Worm (Caenorhabditis elegans) whole organism, young adult: ENCODE data around the gene clec-250.
A peak's percentile ranks its signal among the peaks of the same experiment; 100 is the strongest.

Experiments used
- B0261.1 ChIP-seq: sonication (generic microtip); optimal IDR thresholded peaks from 2 replicates; lab custom pipeline; 2016; ENCODE audit warnings: mild to moderate bottlenecking, missing genetic modification characterization, moderate library complexity, missing compliant biosample characterization
- F37B4.10 ChIP-seq: fragments of 200-800 bp; sonication (Bioruptor generic); IDR thresholded peaks from 2 replicates; pipeline ENCODE4 v1.3.6; 2022; ENCODE audit warnings: missing genetic modification characterization, missing compliant biosample characterization
- F39B2.1 ChIP-seq: fragments of 200-800 bp; sonication (Bioruptor generic); IDR thresholded peaks from 2 replicates; pipeline ENCODE4 v1.3.6; 2022; ENCODE audit warnings: missing genetic modification reagents, missing genetic modification characterization, missing compliant biosample characterization
- F55B11.4 ChIP-seq: sonication (generic microtip); optimal IDR thresholded peaks from 2 replicates; lab custom pipeline; 2016; ENCODE audit warnings: missing compliant biosample characterization, missing genetic modification characterization, borderline replicate concordance; ENCODE audit not compliant: insufficient read depth
- K11D2.4 ChIP-seq: fragments of 200-800 bp; sonication (Bioruptor generic); IDR thresholded peaks from 2 replicates; pipeline ENCODE4 v1.3.6; 2022; ENCODE audit warnings: missing genetic modification reagents, missing genetic modification characterization, missing compliant biosample characterization
- K12H6.12 ChIP-seq: fragments of 200-800 bp; sonication (Bioruptor generic); optimal IDR thresholded peaks from 2 replicates; lab custom pipeline; 2018; ENCODE audit warnings: mild to moderate bottlenecking, missing genetic modification characterization, missing compliant biosample characterization
- T26A5.8 ChIP-seq: sonication (generic microtip); optimal IDR thresholded peaks from 2 replicates; lab custom pipeline; 2016; ENCODE audit warnings: missing genetic modification characterization, missing compliant biosample characterization
- ama-1 ChIP-seq, 3 experiments: fragments of 150-350 bp in 1 of 3; sonication (generic microtip) in 2 of 3; optimal IDR thresholded peaks; 2 replicates each; lab custom pipeline; 2014 to 2018; ENCODE audit warnings: missing biosample characterization in 2 of 3, missing genetic modification characterization in 2 of 3, missing genetic modification reagents in 2 of 3
- aptf-3 ChIP-seq: fragments of 200-800 bp; sonication (Bioruptor generic); IDR thresholded peaks from 2 replicates; pipeline ENCODE4 v1.3.6; 2022; ENCODE audit warnings: missing genetic modification characterization, missing compliant biosample characterization
- atf-7 ChIP-seq: sonication (generic microtip); optimal IDR thresholded peaks from 2 replicates; lab custom pipeline; 2017; ENCODE audit warnings: mild to moderate bottlenecking, missing genetic modification characterization, missing compliant biosample characterization
- attf-3 ChIP-seq: fragments of 200-800 bp; sonication (Bioruptor generic); conservative IDR thresholded peaks from 2 replicates; pipeline ENCODE4 v1.3.6; 2022; ENCODE audit warnings: missing genetic modification reagents, missing genetic modification characterization, missing compliant biosample characterization
- bed-1 ChIP-seq: fragments of 200-800 bp; sonication (Bioruptor generic); IDR thresholded peaks from 2 replicates; pipeline ENCODE4 v1.3.6; 2022; ENCODE audit warnings: missing genetic modification reagents, missing genetic modification characterization, missing compliant biosample characterization
- cebp-1 ChIP-seq, 2 experiments: fragments of 200-800 bp in 1 of 2; sonication (Bioruptor generic) in 1 of 2; sonication (generic microtip) in 1 of 2; IDR thresholded peaks in 1 of 2; optimal IDR thresholded peaks in 1 of 2; 2 replicates each; pipeline versions ENCODE4 v1.3.6 to Lab custom; 2017 to 2022; ENCODE audit warnings: missing compliant biosample characterization in 2 of 2, missing genetic modification characterization in 2 of 2, mild to moderate bottlenecking in 1 of 2, missing genetic modification reagents in 1 of 2, moderate library complexity in 1 of 2
- ceh-27 ChIP-seq: fragments of 200-800 bp; sonication (Bioruptor generic); optimal IDR thresholded peaks from 2 replicates; lab custom pipeline; 2018; ENCODE audit warnings: mild to moderate bottlenecking, missing genetic modification characterization, moderate library complexity, missing compliant biosample characterization
- ceh-58 ChIP-seq: fragments of 200-800 bp; sonication (Bioruptor generic); IDR thresholded peaks from 2 replicates; pipeline ENCODE4 v1.3.6; 2022; ENCODE audit warnings: missing genetic modification characterization, missing compliant biosample characterization
- chd-7 ChIP-seq: sonication (generic microtip); optimal IDR thresholded peaks from 2 replicates; lab custom pipeline; 2016; ENCODE audit warnings: mild to moderate bottlenecking, missing genetic modification characterization, moderate library complexity, missing compliant biosample characterization
- dpff-1 ChIP-seq: sonication (generic microtip); optimal IDR thresholded peaks from 2 replicates; lab custom pipeline; 2017; ENCODE audit warnings: mild to moderate bottlenecking, missing genetic modification characterization, missing compliant biosample characterization
- fkh-3 ChIP-seq: sonication (generic microtip); optimal IDR thresholded peaks from 2 replicates; lab custom pipeline; 2016; ENCODE audit warnings: mild to moderate bottlenecking, missing genetic modification characterization, missing compliant biosample characterization
- him-1 ChIP-seq: sonication (generic microtip); optimal IDR thresholded peaks from 2 replicates; lab custom pipeline; 2016; ENCODE audit warnings: missing genotype, missing genetic modification reagents, missing genetic modification characterization, missing compliant biosample characterization
- hlh-12 ChIP-seq: sonication (generic microtip); optimal IDR thresholded peaks from 2 replicates; lab custom pipeline; 2016; ENCODE audit warnings: missing genetic modification characterization, missing compliant biosample characterization
- let-526 ChIP-seq: fragments of 200-800 bp; sonication (Bioruptor generic); IDR thresholded peaks from 2 replicates; pipeline ENCODE4 v1.3.6; 2022; ENCODE audit warnings: missing genetic modification reagents, missing genetic modification characterization, missing compliant biosample characterization
- lir-1 ChIP-seq: fragments of 200-800 bp; sonication (Bioruptor generic); conservative IDR thresholded peaks from 2 replicates; pipeline ENCODE4 v1.3.6; 2022; ENCODE audit warnings: missing genetic modification reagents, missing genetic modification characterization, missing compliant biosample characterization
- lsl-1 ChIP-seq: fragments of 200-800 bp; sonication (Bioruptor generic); optimal IDR thresholded peaks from 2 replicates; lab custom pipeline; 2018; ENCODE audit warnings: mild to moderate bottlenecking, missing genetic modification characterization, moderate library complexity, missing compliant biosample characterization
- lsy-27 ChIP-seq: sonication (generic microtip); optimal IDR thresholded peaks from 2 replicates; lab custom pipeline; 2017; ENCODE audit warnings: missing genetic modification characterization, mild to moderate bottlenecking, missing compliant biosample characterization, antibody characterized with exemption, missing genotype, borderline replicate concordance; ENCODE audit not compliant: insufficient read depth
- madf-3 ChIP-seq: fragments of 200-800 bp; sonication (Bioruptor generic); IDR thresholded peaks from 2 replicates; pipeline ENCODE4 v1.3.6; 2022; ENCODE audit warnings: missing genetic modification reagents, missing genetic modification characterization, missing compliant biosample characterization
- madf-6 ChIP-seq: fragments of 200-800 bp; sonication (Bioruptor generic); IDR thresholded peaks from 2 replicates; pipeline ENCODE4 v1.3.6; 2022; ENCODE audit warnings: missing genetic modification reagents, missing genetic modification characterization, missing compliant biosample characterization
- madf-8 ChIP-seq: fragments of 200-800 bp; sonication (Bioruptor generic); conservative IDR thresholded peaks from 2 replicates; pipeline ENCODE4 v1.3.6; 2022; ENCODE audit warnings: missing genetic modification reagents, missing genetic modification characterization, missing compliant biosample characterization
- mcd-1 ChIP-seq: fragments of 200-800 bp; sonication (Bioruptor generic); IDR thresholded peaks from 2 replicates; pipeline ENCODE4 v1.3.6; 2022; ENCODE audit warnings: missing genetic modification reagents, missing genetic modification characterization, missing compliant biosample characterization
- nfya-1 ChIP-seq: sonication (generic microtip); optimal IDR thresholded peaks from 2 replicates; lab custom pipeline; 2017; ENCODE audit warnings: antibody characterized with exemption, missing compliant biosample characterization, missing genetic modification characterization, borderline replicate concordance; ENCODE audit not compliant: insufficient read depth
- nhr-120 ChIP-seq: fragments of 200-800 bp; sonication (Bioruptor generic); IDR thresholded peaks from 2 replicates; pipeline ENCODE4 v1.3.6; 2022; ENCODE audit warnings: missing genetic modification characterization, missing compliant biosample characterization
- nhr-179 ChIP-seq: sonication (generic microtip); optimal IDR thresholded peaks from 2 replicates; lab custom pipeline; 2016; ENCODE audit warnings: mild to moderate bottlenecking, missing genetic modification characterization, missing compliant biosample characterization
- repo-1 ChIP-seq: sonication (generic microtip); optimal IDR thresholded peaks from 2 replicates; lab custom pipeline; 2017; ENCODE audit warnings: mild to moderate bottlenecking, missing genetic modification characterization, missing compliant biosample characterization
- rpc-1 ChIP-seq, 2 experiments: fragments of 150-350 bp in 1 of 2; sonication (generic microtip) in 1 of 2; optimal IDR thresholded peaks; 2 replicates each; lab custom pipeline; 2014 to 2018; ENCODE audit warnings: missing biosample characterization in 1 of 2, missing genetic modification characterization in 1 of 2, missing genetic modification reagents in 1 of 2, missing genotype in 1 of 2
- snpc-1.1 ChIP-seq: sonication (generic microtip); optimal IDR thresholded peaks from 2 replicates; lab custom pipeline; 2017; ENCODE audit warnings: missing genetic modification characterization, mild to moderate bottlenecking, missing compliant biosample characterization, antibody characterized with exemption, moderate library complexity, missing genotype, missing genetic modification reagents; ENCODE audit not compliant: insufficient read depth
- snpc-4 ChIP-seq, 5 experiments: fragments of 150-350 bp in 1 of 5; sonication (generic microtip) in 4 of 5; optimal IDR thresholded peaks; 2 replicates each; lab custom pipeline; 2014 to 2018; ENCODE audit warnings: missing genetic modification characterization in 5 of 5, missing biosample characterization in 3 of 5, antibody characterized with exemption in 2 of 5, mild to moderate bottlenecking in 2 of 5, missing compliant biosample characterization in 2 of 5, missing genotype in 2 of 5, moderate library complexity in 2 of 5, missing genetic modification reagents in 1 of 5
- somi-1 ChIP-seq: fragments of 200-800 bp; sonication (Bioruptor generic); optimal IDR thresholded peaks from 2 replicates; lab custom pipeline; 2018; ENCODE audit warnings: mild to moderate bottlenecking, missing genetic modification characterization, missing compliant biosample characterization
- tbp1 ChIP-seq: fragments of 200-800 bp; sonication (Bioruptor generic); optimal IDR thresholded peaks from 2 replicates; lab custom pipeline; 2018; ENCODE audit warnings: mild to moderate bottlenecking, missing genetic modification characterization, missing compliant biosample characterization
- unc-62 ChIP-seq: fragments of 150-350 bp; optimal IDR thresholded peaks from 2 replicates; lab custom pipeline; 2014; ENCODE audit warnings: missing biosample characterization, missing genetic modification reagents, missing genetic modification characterization
- xnd-1 ChIP-seq: sonication (generic microtip); optimal IDR thresholded peaks from 2 replicates; lab custom pipeline; 2016; ENCODE audit warnings: missing genotype, missing genetic modification reagents, missing genetic modification characterization, missing compliant biosample characterization
- zim-3 ChIP-seq: sonication (generic microtip); optimal IDR thresholded peaks from 2 replicates; lab custom pipeline; 2017; ENCODE audit warnings: mild to moderate bottlenecking, missing genetic modification characterization, moderate library complexity, missing compliant biosample characterization
- ztf-22 ChIP-seq: fragments of 200-800 bp; sonication (Bioruptor generic); optimal IDR thresholded peaks from 2 replicates; lab custom pipeline; 2018; ENCODE audit warnings: mild to moderate bottlenecking, missing genetic modification characterization, moderate library complexity, missing compliant biosample characterization
- ztf-6 ChIP-seq: fragments of 200-800 bp; sonication (Bioruptor generic); IDR thresholded peaks from 2 replicates; pipeline ENCODE4 v1.3.6; 2022; ENCODE audit warnings: missing genetic modification reagents, missing genetic modification characterization, missing compliant biosample characterization

Gene clec-250

DNA sequence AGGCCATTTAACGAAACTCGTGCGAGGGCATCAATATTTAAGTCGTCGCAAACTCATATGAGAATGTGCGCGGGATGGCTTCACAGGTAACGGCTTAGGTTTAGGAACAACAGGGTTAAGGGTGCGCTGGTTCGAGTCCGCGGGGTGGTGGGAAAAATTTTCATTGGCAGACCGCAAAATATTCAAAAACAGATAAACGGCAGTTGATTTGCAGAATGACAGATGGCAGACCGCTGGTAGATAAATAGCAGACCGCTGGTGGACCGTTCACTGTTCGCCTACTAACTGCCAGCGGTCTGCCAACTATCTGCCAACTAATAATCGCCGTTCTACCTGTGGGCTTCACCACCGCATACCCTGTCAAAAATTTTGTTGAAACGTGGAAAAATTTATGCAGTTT is 29.9 kb downstream of the clec-250 start (continued):
- TF ChIP-seq F55B11.4: no peak
- TF ChIP-seq dpff-1 (tag; lab: Kevin White, UChicago): no peak
- peak; percentile 22 for TF ChIP-seq him-1
- no peak for TF ChIP-seq lir-1 (GFP tag; lab: Robert Waterston, UW)
- TF ChIP-seq madf-6 (GFP tag; lab: Robert Waterston, UW): no peak
- TF ChIP-seq lsy-27 (tag; lab: Kevin White, UChicago): no peak
- no peak for TF ChIP-seq attf-3 (GFP tag; lab: Robert Waterston, UW)
- no peak for TF ChIP-seq fkh-3 (tag; lab: Kevin White, UChicago)
- TF ChIP-seq somi-1 (GFP tag; lab: Kevin White, UChicago): no peak
- TF ChIP-seq snpc-4 (GFP tag; optimal IDR thresholded peaks at IDR 0.05; lab: Kevin White, UChicago): no peak
- peak in 1 of 4 experiments; percentile 52 for TF ChIP-seq snpc-4 (tag; optimal IDR thresholded peaks at IDR 0.05; lab: Kevin White, UChicago)
- TF ChIP-seq rpc-1 (optimal IDR thresholded peaks at IDR 0.05; lab: Kevin White, UChicago): peak; percentile 37
- peak; percentile 75 for TF ChIP-seq rpc-1 (tag; optimal IDR thresholded peaks at IDR 0.05; lab: Kevin White, UChicago)
- TF ChIP-seq lsl-1: no peak
- no peak for TF ChIP-seq K12H6.12 (tag; lab: Kevin White, UChicago)
- no peak for TF ChIP-seq aptf-3 (GFP tag; lab: Robert Waterston, UW)
- TF ChIP-seq mcd-1: no peak
- no peak for TF ChIP-seq xnd-1
- no peak for TF ChIP-seq atf-7
- TF ChIP-seq repo-1: no peak
- TF ChIP-seq ztf-22 (GFP tag; lab: Kevin White, UChicago): no peak
- TF ChIP-seq unc-62 (GFP tag; lab: Kevin White, UChicago): no peak
- no peak for TF ChIP-seq chd-7 (tag; lab: Kevin White, UChicago)
- peak; percentile 97 for TF ChIP-seq bed-1
- TF ChIP-seq madf-8: no peak
- no peak for TF ChIP-seq zim-3 (tag; lab: Kevin White, UChicago)
- TF ChIP-seq T26A5.8 (tag; lab: Kevin White, UChicago): no peak
- no peak for TF ChIP-seq ama-1 (optimal IDR thresholded peaks at IDR 0.05; lab: Kevin White, UChicago)
- TF ChIP-seq ama-1 (GFP tag; optimal IDR thresholded peaks at IDR 0.05; lab: Kevin White, UChicago): peak in 1 of 2 experiments; percentile 5
- TF ChIP-seq snpc-1.1 (tag; lab: Kevin White, UChicago): no peak

DNA sequence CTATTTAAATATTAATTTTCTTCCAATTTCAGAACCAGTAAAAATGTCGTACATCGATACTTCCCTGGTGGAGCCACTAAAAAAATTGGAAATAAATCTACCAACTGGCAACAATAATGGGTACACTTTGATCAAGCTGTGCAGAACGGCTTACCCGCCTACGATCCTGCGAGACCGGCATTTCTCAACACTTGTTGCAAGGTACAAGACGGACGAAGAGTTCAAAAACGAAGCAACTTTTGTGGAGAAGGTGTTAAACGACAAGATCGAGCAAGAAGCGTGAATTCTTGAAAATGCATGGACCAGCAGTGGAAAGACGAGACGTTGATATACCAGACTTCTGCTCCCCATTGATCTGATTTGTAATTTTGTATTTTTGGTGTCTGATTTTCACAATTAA is 30.6 kb downstream of the clec-250 start:
- TF ChIP-seq aptf-3 (GFP tag; lab: Robert Waterston, UW) (peak; percentile 32; the same call in 1 of the 2 replicates), attf-3 (GFP tag; lab: Robert Waterston, UW) (no peak), him-1 (no peak), K11D2.4 (no peak), ceh-27 (no peak), madf-3 (GFP tag; lab: Robert Waterston, UW) (no peak), bed-1 (no peak), F55B11.4 (no peak), ztf-6 (GFP tag; lab: Robert Waterston, UW) (no peak), unc-62 (GFP tag; lab: Kevin White, UChicago) (no peak), nhr-179 (tag; lab: Kevin White, UChicago) (no peak), fkh-3 (tag; lab: Kevin White, UChicago) (no peak), nfya-1 (tag; lab: Kevin White, UChicago) (peak; percentile 41), lsy-27 (tag; lab: Kevin White, UChicago) (no peak), nhr-120 (GFP tag; lab: Robert Waterston, UW) (peak; percentile 78; the same call in 1 of the 2 replicates)
- TF ChIP-seq, all 124 proteins: peak for 3

DNA sequence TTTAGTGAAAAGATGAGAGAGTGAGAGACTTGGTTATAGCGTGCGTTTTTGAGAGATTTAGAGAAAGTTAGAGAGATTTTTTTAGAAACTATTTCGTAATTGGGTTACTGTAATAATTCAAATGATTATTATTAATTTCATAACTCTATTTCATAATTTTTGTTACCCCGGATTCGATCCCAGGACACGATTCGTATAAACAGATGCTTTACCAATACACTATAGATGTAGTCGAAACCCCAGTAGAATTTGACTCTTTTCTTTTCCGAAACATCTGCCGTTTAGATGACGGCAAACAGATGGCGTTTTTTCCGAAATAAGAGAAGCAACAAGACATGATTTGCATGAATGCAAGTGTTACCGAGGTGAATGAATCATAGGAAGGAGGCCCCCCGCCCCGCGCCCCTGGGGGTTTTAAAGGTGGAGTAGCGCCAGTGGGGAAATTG is 31.9 kb downstream of the clec-250 start:
- TF ChIP-seq F39B2.1 (GFP tag; lab: Robert Waterston, UW): no peak
- TF ChIP-seq aptf-3 (GFP tag; lab: Robert Waterston, UW): peak; percentile 74; the same call in 1 of the 2 replicates
- peak; percentile 86; the same call in 1 of the 2 replicates for TF ChIP-seq ceh-58 (GFP tag; lab: Robert Waterston, UW)
- TF ChIP-seq tbp1 (GFP tag; lab: Kevin White, UChicago): peak; percentile 70
- peak; percentile 3 for TF ChIP-seq rpc-1 (optimal IDR thresholded peaks at IDR 0.05; lab: Kevin White, UChicago)
- peak; percentile 61 for TF ChIP-seq rpc-1 (tag; optimal IDR thresholded peaks at IDR 0.05; lab: Kevin White, UChicago)
- peak; percentile 38; the same call in 1 of the 2 replicates for TF ChIP-seq cebp-1 (GFP tag; IDR thresholded peaks at IDR 0.05; lab: Robert Waterston, UW)
- TF ChIP-seq cebp-1 (tag; optimal IDR thresholded peaks at IDR 0.05; lab: Kevin White, UChicago): no peak
- TF ChIP-seq F37B4.10: no peak
- peak; percentile 14 for TF ChIP-seq hlh-12 (tag; lab: Kevin White, UChicago)
- peak; percentile 26 for TF ChIP-seq B0261.1 (tag; lab: Kevin White, UChicago)
- no peak for TF ChIP-seq let-526
- TF ChIP-seq nhr-120 (GFP tag; lab: Robert Waterston, UW): peak; percentile 86; the same call in 1 of the 2 replicates
